Worm (Caenorhabditis elegans) whole organism, L4 larva: ENCODE results near the gene srt-70.

Source experiments
- F10B5.3 ChIP-seq: sonication (generic microtip); optimal IDR thresholded peaks from 2 replicates; lab custom pipeline; 2016; ENCODE audit warnings: mild to moderate bottlenecking, missing genetic modification characterization, missing compliant biosample characterization
- F49E8.2 ChIP-seq: sonication (generic microtip); optimal IDR thresholded peaks from 2 replicates; lab custom pipeline; 2016; ENCODE audit warnings: missing compliant biosample characterization, mild to moderate bottlenecking, missing genetic modification characterization, borderline replicate concordance
- Y75B8A.6 ChIP-seq: fragments of 200-800 bp; sonication (Bioruptor generic); IDR thresholded peaks from 2 replicates; pipeline ENCODE4 v1.3.6; 2022; ENCODE audit warnings: missing genetic modification reagents, missing genetic modification characterization, missing compliant biosample characterization
- ceh-28 ChIP-seq: fragments of 150-350 bp; optimal IDR thresholded peaks from 2 replicates; lab custom pipeline; 2014; ENCODE audit warnings: missing biosample characterization, missing genetic modification reagents, missing genetic modification characterization
- ceh-32 ChIP-seq: sonication (generic microtip); optimal IDR thresholded peaks from 2 replicates; lab custom pipeline; 2016; ENCODE audit warnings: mild to moderate bottlenecking, missing genetic modification characterization, missing compliant biosample characterization; ENCODE audit not compliant: poor library complexity
- ctbp-1 ChIP-seq: fragments of 200-800 bp; sonication (Bioruptor generic); IDR thresholded peaks from 2 replicates; pipeline ENCODE4 v1.3.6; 2022; ENCODE audit warnings: missing genetic modification reagents, missing genetic modification characterization, missing compliant biosample characterization
- daf-12 ChIP-seq: fragments of 150-350 bp; optimal IDR thresholded peaks from 2 replicates; lab custom pipeline; 2014; ENCODE audit warnings: missing biosample characterization, missing genetic modification reagents, missing genetic modification characterization
- daf-16 ChIP-seq, 3 experiments: sonication (generic microtip); optimal IDR thresholded peaks; 2 replicates each; lab custom pipeline; 2016 to 2017; ENCODE audit warnings: missing genetic modification characterization in 3 of 3, missing genetic modification reagents in 3 of 3, mild to moderate bottlenecking in 2 of 3, missing compliant biosample characterization in 2 of 3, missing biosample characterization in 1 of 3, moderate library complexity in 1 of 3
- daf-19 ChIP-seq: fragments of 200-800 bp; sonication (Bioruptor generic); conservative IDR thresholded peaks from 2 replicates; pipeline ENCODE4 v1.3.6; 2022; ENCODE audit warnings: missing genetic modification characterization, missing compliant biosample characterization
- daf-8 ChIP-seq: fragments of 200-800 bp; sonication (Bioruptor generic); IDR thresholded peaks from 2 replicates; pipeline ENCODE4 v1.3.6; 2022; ENCODE audit warnings: missing genetic modification characterization, missing compliant biosample characterization
- dmd-6 ChIP-seq: fragments of 200-800 bp; sonication (Bioruptor generic); IDR thresholded peaks from 2 replicates; pipeline ENCODE4 v1.3.6; 2022; ENCODE audit warnings: missing genetic modification reagents, missing genetic modification characterization, missing compliant biosample characterization
- dmd-8 ChIP-seq: fragments of 200-800 bp; sonication (Bioruptor generic); IDR thresholded peaks from 2 replicates; pipeline ENCODE4 v1.3.6; 2022; ENCODE audit warnings: missing genetic modification characterization, missing compliant biosample characterization
- dmd-9 ChIP-seq: fragments of 200-800 bp; sonication (Bioruptor generic); IDR thresholded peaks from 2 replicates; pipeline ENCODE4 v1.3.6; 2022; ENCODE audit warnings: missing genetic modification reagents, missing genetic modification characterization, missing compliant biosample characterization
- dpl-1 ChIP-seq: fragments of 150-350 bp; optimal IDR thresholded peaks from 2 replicates; lab custom pipeline; 2014; ENCODE audit warnings: missing biosample characterization, missing genetic modification reagents, missing genetic modification characterization
- duxl-1 ChIP-seq: sonication (generic microtip); optimal IDR thresholded peaks from 2 replicates; lab custom pipeline; 2016; ENCODE audit warnings: mild to moderate bottlenecking, missing genetic modification characterization, moderate library complexity, missing compliant biosample characterization; ENCODE audit not compliant: poor library complexity
- dve-1 ChIP-seq: sonication (generic microtip); optimal IDR thresholded peaks from 2 replicates; lab custom pipeline; 2017; ENCODE audit warnings: antibody characterized with exemption, mild to moderate bottlenecking, missing genetic modification characterization, missing compliant biosample characterization; ENCODE audit not compliant: insufficient read depth
- egl-43 ChIP-seq: fragments of 200-800 bp; sonication (Bioruptor generic); IDR thresholded peaks from 2 replicates; pipeline ENCODE4 v1.3.6; 2022; ENCODE audit warnings: missing genetic modification reagents, missing genetic modification characterization, missing compliant biosample characterization
- fos-1 ChIP-seq: fragments of 150-350 bp; optimal IDR thresholded peaks from 2 replicates; lab custom pipeline; 2014; ENCODE audit warnings: missing biosample characterization, missing genetic modification characterization
- gei-8 ChIP-seq: fragments of 200-800 bp; sonication (Bioruptor generic); optimal IDR thresholded peaks from 2 replicates; lab custom pipeline; 2018; ENCODE audit warnings: mild to moderate bottlenecking, missing genetic modification characterization, missing compliant biosample characterization
- hif-1 ChIP-seq, 2 experiments: sonication (generic microtip); optimal IDR thresholded peaks; 2 replicates each; lab custom pipeline; 2016 to 2017; ENCODE audit warnings: missing compliant biosample characterization in 2 of 2, missing genetic modification characterization in 2 of 2, missing genetic modification reagents in 2 of 2, missing genotype in 2 of 2, mild to moderate bottlenecking in 1 of 2
- hlh-11 ChIP-seq: fragments of 200-800 bp; sonication (Bioruptor generic); optimal IDR thresholded peaks from 2 replicates; lab custom pipeline; 2018; ENCODE audit warnings: mild to moderate bottlenecking, missing genetic modification characterization, missing compliant biosample characterization
- lin-1 ChIP-seq: fragments of 200-800 bp; sonication (Bioruptor generic); IDR thresholded peaks from 2 replicates; pipeline ENCODE4 v1.3.6; 2022; ENCODE audit warnings: missing genetic modification reagents, missing genetic modification characterization, missing compliant biosample characterization
- lin-13 ChIP-seq: fragments of 150-350 bp; optimal IDR thresholded peaks from 2 replicates; lab custom pipeline; 2014; ENCODE audit warnings: missing biosample characterization, missing genetic modification reagents, missing genetic modification characterization
- lin-38 ChIP-seq: fragments of 200-800 bp; sonication (Bioruptor generic); IDR thresholded peaks from 2 replicates; pipeline ENCODE4 v1.3.6; 2022; ENCODE audit warnings: missing genetic modification reagents, missing genetic modification characterization, missing compliant biosample characterization
- lin-39 ChIP-seq: fragments of 150-350 bp; optimal IDR thresholded peaks from 2 replicates; lab custom pipeline; 2014; ENCODE audit warnings: missing biosample characterization, missing genetic modification reagents, missing genetic modification characterization
- mdt-29 ChIP-seq: fragments of 200-800 bp; sonication (Bioruptor generic); IDR thresholded peaks from 2 replicates; pipeline ENCODE4 v1.3.6; 2022; ENCODE audit warnings: missing genetic modification reagents, missing genetic modification characterization, missing compliant biosample characterization
- mep-1 ChIP-seq: fragments of 150-350 bp; sonication (generic microtip); optimal IDR thresholded peaks from 3 replicates; lab custom pipeline; 2014; ENCODE audit warnings: missing biosample characterization, missing genetic modification characterization
- mxl-2 ChIP-seq: fragments of 200-800 bp; sonication (Bioruptor generic); conservative IDR thresholded peaks from 2 replicates; pipeline ENCODE4 v1.3.6; 2022; ENCODE audit warnings: missing genetic modification reagents, missing genetic modification characterization, missing compliant biosample characterization
- mxl-3 ChIP-seq: fragments of 200-800 bp; sonication (Bioruptor generic); optimal IDR thresholded peaks from 2 replicates; lab custom pipeline; 2018; ENCODE audit warnings: mild to moderate bottlenecking, missing genetic modification characterization, missing compliant biosample characterization
- nhr-10 ChIP-seq: fragments of 150-350 bp; optimal IDR thresholded peaks from 2 replicates; lab custom pipeline; 2014; ENCODE audit warnings: missing biosample characterization, missing genetic modification characterization
- nhr-102 ChIP-seq: sonication (generic microtip); optimal IDR thresholded peaks from 2 replicates; lab custom pipeline; 2016; ENCODE audit warnings: mild to moderate bottlenecking, missing genetic modification characterization, moderate library complexity, missing compliant biosample characterization
- nhr-11 ChIP-seq: fragments of 150-350 bp; optimal IDR thresholded peaks from 2 replicates; lab custom pipeline; 2014; ENCODE audit warnings: missing biosample characterization, missing genetic modification characterization
- nhr-111 ChIP-seq: fragments of 200-800 bp; sonication (Bioruptor generic); optimal IDR thresholded peaks from 2 replicates; lab custom pipeline; 2018; ENCODE audit warnings: mild to moderate bottlenecking, missing genetic modification characterization, missing compliant biosample characterization
- nhr-237 ChIP-seq: sonication (generic microtip); optimal IDR thresholded peaks from 2 replicates; lab custom pipeline; 2017; ENCODE audit warnings: missing biosample characterization, missing genetic modification characterization
- nhr-25 ChIP-seq: sonication (generic microtip); optimal IDR thresholded peaks from 2 replicates; lab custom pipeline; 2017; ENCODE audit warnings: missing genetic modification characterization, mild to moderate bottlenecking, missing compliant biosample characterization, antibody characterized with exemption, moderate library complexity, borderline replicate concordance; ENCODE audit not compliant: insufficient read depth
- nhr-28 ChIP-seq: fragments of 150-350 bp; optimal IDR thresholded peaks from 2 replicates; lab custom pipeline; 2014; ENCODE audit warnings: missing biosample characterization, missing genetic modification characterization
- nhr-41 ChIP-seq: fragments of 200-800 bp; sonication (Bioruptor generic); IDR thresholded peaks from 2 replicates; pipeline ENCODE4 v1.3.6; 2022; ENCODE audit warnings: missing genetic modification reagents, missing genetic modification characterization, missing compliant biosample characterization
- pha-4 ChIP-seq, 2 experiments: fragments of 150-350 bp in 1 of 2; fragments of 200-800 bp in 1 of 2; sonication (Bioruptor generic) in 1 of 2; IDR thresholded peaks in 1 of 2; optimal IDR thresholded peaks in 1 of 2; 2 replicates each; pipeline versions ENCODE4 v1.3.6 to Lab custom; 2014 to 2022; ENCODE audit warnings: missing genetic modification characterization in 2 of 2, missing genetic modification reagents in 2 of 2, missing biosample characterization in 1 of 2, missing compliant biosample characterization in 1 of 2
- pqm-1 ChIP-seq: sonication (generic microtip); optimal IDR thresholded peaks from 2 replicates; lab custom pipeline; 2017; ENCODE audit warnings: missing biosample characterization, missing genetic modification characterization
- saeg-2 ChIP-seq: fragments of 200-800 bp; sonication (Bioruptor generic); IDR thresholded peaks from 2 replicates; pipeline ENCODE4 v1.3.6; 2022; ENCODE audit warnings: missing genetic modification reagents, missing genetic modification characterization, missing compliant biosample characterization
- spr-1 ChIP-seq: sonication (generic microtip); optimal IDR thresholded peaks from 2 replicates; lab custom pipeline; 2016; ENCODE audit warnings: mild to moderate bottlenecking, missing genetic modification characterization, missing compliant biosample characterization
- tag-97 ChIP-seq: fragments of 200-800 bp; sonication (Bioruptor generic); IDR thresholded peaks from 2 replicates; pipeline ENCODE4 v1.3.6; 2022; ENCODE audit warnings: missing genetic modification characterization, missing compliant biosample characterization
- tra-1 ChIP-seq: fragments of 200-800 bp; sonication (Bioruptor generic); IDR thresholded peaks from 2 replicates; pipeline ENCODE4 v1.3.6; 2022; ENCODE audit warnings: missing genetic modification reagents, missing genetic modification characterization, missing compliant biosample characterization
- unc-62 ChIP-seq, 3 experiments: fragments of 150-350 bp in 1 of 3; sonication (generic microtip); optimal IDR thresholded peaks in 2 of 3; peaks in 1 of 3; 1 replicate in 1 of 3; 2 replicates in 2 of 3; lab custom pipeline; 2014 to 2017; ENCODE audit warnings: missing biosample characterization in 3 of 3, missing genetic modification characterization in 3 of 3, missing genetic modification reagents in 3 of 3, missing genotype in 1 of 3
- zip-11 ChIP-seq: fragments of 200-800 bp; sonication (Bioruptor generic); IDR thresholded peaks from 2 replicates; pipeline ENCODE4 v1.3.6; 2022; ENCODE audit warnings: missing genetic modification characterization, missing compliant biosample characterization

The srt-70 gene

ce11 chrV:5272619-5273074 lies 13.3 kb upstream of the srt-70 start (continued):
- no peak for TF ChIP-seq pqm-1 (tag; lab: Kevin White, UChicago)
- no peak for TF ChIP-seq nhr-11 (tag; lab: Kevin White, UChicago)
- peak; percentile 17 for TF ChIP-seq nhr-102 (tag; lab: Kevin White, UChicago)
- no peak for TF ChIP-seq F49E8.2
- TF ChIP-seq nhr-111 = no peak

- TF ChIP-seq mep-1 (tag; lab: Kevin White, UChicago) (no peak), dpl-1 (GFP tag; lab: Kevin White, UChicago) (no peak), lin-38 (GFP tag; lab: Robert Waterston, UW) (0 out of 2 replicates have a peak, but pooled peaks have one; percentile 7), fos-1 (tag; lab: Kevin White, UChicago) (no peak), daf-8 (GFP tag; lab: Robert Waterston, UW) (no peak), zip-11 (GFP tag; lab: Robert Waterston, UW) (no peak), hlh-11 (no peak), pha-4 (GFP tag; IDR thresholded peaks at IDR 0.05; lab: Robert Waterston, UW) (no peak), pha-4 (tag; optimal IDR thresholded peaks at IDR 0.05; lab: Kevin White, UChicago) (no peak), nhr-237 (no peak), ceh-28 (tag; lab: Kevin White, UChicago) (no peak), daf-19 (no peak), lin-1 (no peak), tra-1 (GFP tag; lab: Robert Waterston, UW) (no peak), saeg-2 (GFP tag; lab: Robert Waterston, UW) (no peak), unc-62 (GFP tag; optimal IDR thresholded peaks at IDR 0.05 in 1 of 2; lab: Kevin White, UChicago) (no peak), unc-62 (tag; optimal IDR thresholded peaks at IDR 0.05; lab: Kevin White, UChicago) (no peak), dmd-9 (GFP tag; lab: Robert Waterston, UW) (no peak), dve-1 (tag; lab: Kevin White, UChicago) (no peak), dmd-6 (GFP tag; lab: Robert Waterston, UW) (peak; percentile 53), nhr-28 (peak; percentile 7), lin-39 (no peak), Y75B8A.6 (GFP tag; lab: Robert Waterston, UW) (no peak), daf-16 (GFP tag; optimal IDR thresholded peaks at IDR 0.05; lab: Kevin White, UChicago) (no peak), daf-16 (tag; optimal IDR thresholded peaks at IDR 0.05; lab: Kevin White, UChicago) (peak; percentile 51), lin-13 (no peak)
- TF ChIP-seq, all 104 proteins: peak for 4
Observed at ce11 chrV:5272034-5272433, 12.7 kb upstream of the srt-70 start.

- TF ChIP-seq mdt-29 (GFP tag; lab: Robert Waterston, UW) (peak; percentile 46; the same call in 1 of the 2 replicates), mxl-3 (GFP tag; lab: Kevin White, UChicago) (peak; percentile 92), egl-43 (GFP tag; lab: Robert Waterston, UW) (no peak), hif-1 (tag; optimal IDR thresholded peaks at IDR 0.05; lab: Kevin White, UChicago) (peak; percentile 13 to 82), nhr-11 (tag; lab: Kevin White, UChicago) (peak; percentile 85), nhr-25 (tag; lab: Kevin White, UChicago) (no peak), dmd-6 (GFP tag; lab: Robert Waterston, UW) (peak; percentile 99), spr-1 (no peak), mxl-2 (GFP tag; lab: Robert Waterston, UW) (peak; percentile 97), pqm-1 (tag; lab: Kevin White, UChicago) (peak; percentile 61), daf-8 (GFP tag; lab: Robert Waterston, UW) (no peak), gei-8 (GFP tag; lab: Kevin White, UChicago) (peak; percentile 82), nhr-10 (tag; lab: Kevin White, UChicago) (peak; percentile 28), dmd-8 (GFP tag; lab: Robert Waterston, UW) (no peak), ceh-32 (no peak), tag-97 (GFP tag; lab: Robert Waterston, UW) (no peak), F10B5.3 (tag; lab: Kevin White, UChicago) (no peak), lin-13 (no peak), daf-12 (tag; lab: Kevin White, UChicago) (no peak), saeg-2 (GFP tag; lab: Robert Waterston, UW) (peak; percentile 95), pha-4 (GFP tag; IDR thresholded peaks at IDR 0.05; lab: Robert Waterston, UW) (no peak; the same call in 1 of the 2 replicates), pha-4 (tag; optimal IDR thresholded peaks at IDR 0.05; lab: Kevin White, UChicago) (no peak), ctbp-1 (GFP tag; lab: Robert Waterston, UW) (no peak), dpl-1 (GFP tag; lab: Kevin White, UChicago) (peak; percentile 14), duxl-1 (tag; lab: Kevin White, UChicago) (peak; percentile 74), Y75B8A.6 (GFP tag; lab: Robert Waterston, UW) (no peak), nhr-41 (0 out of 2 replicates have a peak, but pooled peaks have one; percentile 20)
Observed at ce11 chrV:5271487-5271886, 12.1 kb upstream of the srt-70 start.
